Worm (Caenorhabditis elegans): ENCODE results near the gene ZK697.1.

ZK697.1 gene

ce11 chrV:1716892-1717291 is 35.7 kb upstream of the ZK697.1 start, which contains the start of gene srw-103:
TSS of gene srw-103 (plus strand) at chrV:1717192.
- TF ChIP-seq K12H6.12 (tag; optimal IDR thresholded peaks at IDR 0.05) (no peak), egl-18 (GFP tag; IDR thresholded peaks at IDR 0.05) (no peak), dox-1 (GFP tag; IDR thresholded peaks at IDR 0.05) (no peak), lag-1 (GFP tag; IDR thresholded peaks at IDR 0.05) (no peak), lsy-27 (tag; optimal IDR thresholded peaks at IDR 0.05; ENCODE audit: borderline replicate concordance, insufficient read depth) (no peak), athp-1 (tag; optimal IDR thresholded peaks at IDR 0.05) (no peak)

ce11 chrV:1718232-1718631 is 34.4 kb upstream of the ZK697.1 start:
- TF ChIP-seq gei-17 (GFP tag; optimal IDR thresholded peaks at IDR 0.05) = no peak
- no peak for TF ChIP-seq D2030.7 (GFP tag; IDR thresholded peaks at IDR 0.05)
- no peak for TF ChIP-seq T26A5.8 (tag; optimal IDR thresholded peaks at IDR 0.05)
- TF ChIP-seq madf-10 (tag; optimal IDR thresholded peaks at IDR 0.05) = no peak

ce11 chrV:1719927-1720326 is 32.7 kb upstream of the ZK697.1 start, which contains the start of gene srw-102:
TSS of gene srw-102 (plus strand) at chrV:1720227.
- TF ChIP-seq nhr-120 (GFP tag; IDR thresholded peaks at IDR 0.05) = no peak

- no peak for TF ChIP-seq rcor-1 (GFP tag; IDR thresholded peaks at IDR 0.05)
- no peak for TF ChIP-seq sptf-2 (GFP tag; optimal IDR thresholded peaks at IDR 0.05)
- no peak for TF ChIP-seq F57A8.1 (GFP tag; optimal IDR thresholded peaks at IDR 0.05)
- no peak for TF ChIP-seq tbx-9 (tag; optimal IDR thresholded peaks at IDR 0.05; ENCODE audit: borderline replicate concordance)
- TF ChIP-seq ceh-100 (GFP tag; IDR thresholded peaks at IDR 0.05) = no peak
- no peak for TF ChIP-seq aptf-3 (GFP tag; IDR thresholded peaks at IDR 0.05)
- TF ChIP-seq atf-7 (tag; optimal IDR thresholded peaks at IDR 0.05) = no peak
- no peak for TF ChIP-seq ztf-22 (GFP tag; optimal IDR thresholded peaks at IDR 0.05)
- no peak for TF ChIP-seq D2030.7 (GFP tag; IDR thresholded peaks at IDR 0.05)
- no peak for TF ChIP-seq T26A5.8 (tag; optimal IDR thresholded peaks at IDR 0.05)
- no peak for TF ChIP-seq ZK185.1 (tag; optimal IDR thresholded peaks at IDR 0.05; ENCODE audit: poor library complexity, severe bottlenecking)
- TF ChIP-seq lsy-27 (tag; optimal IDR thresholded peaks at IDR 0.05; ENCODE audit: borderline replicate concordance, insufficient read depth) = no peak
- TF ChIP-seq F55B11.4 (tag; optimal IDR thresholded peaks at IDR 0.05; ENCODE audit: borderline replicate concordance, insufficient read depth) = no peak
- no peak for TF ChIP-seq F39B2.1 (GFP tag; IDR thresholded peaks at IDR 0.05)
- no peak for TF ChIP-seq nhr-80 (tag; optimal IDR thresholded peaks at IDR 0.05)
Observed at ce11 chrV:1721966-1722365, 30.6 kb upstream of the ZK697.1 start, which contains the start of gene srw-101. TSS of gene srw-101 (plus strand) at chrV:1722266.

ce11 chrV:1725353-1725752 is 27.2 kb upstream of the ZK697.1 start, which contains the start of gene sri-27:
TSS of gene sri-27 (plus strand) at chrV:1725653.
- no peak for TF ChIP-seq egl-44 (GFP tag; IDR thresholded peaks at IDR 0.05)
- TF ChIP-seq ets-4 (GFP tag; optimal IDR thresholded peaks at IDR 0.05) = no peak
- TF ChIP-seq ztf-22 (GFP tag; optimal IDR thresholded peaks at IDR 0.05) = no peak
- TF ChIP-seq Y67H2A.10 (GFP tag; conservative IDR thresholded peaks at IDR 0.05) = no peak

ce11 chrV:1731918-1732317 is 20.7 kb upstream of the ZK697.1 start, which contains the start of gene gst-21:
TSS of gene gst-21 (minus strand) at chrV:1732018.
- TF ChIP-seq zim-3 (tag; optimal IDR thresholded peaks at IDR 0.05) (no peak), F39B2.1 (GFP tag; IDR thresholded peaks at IDR 0.05) (no peak), xnd-1 (tag; optimal IDR thresholded peaks at IDR 0.05) (no peak), atf-7 (tag; optimal IDR thresholded peaks at IDR 0.05) (no peak), K12H6.12 (tag; optimal IDR thresholded peaks at IDR 0.05) (no peak), C17E4.6 (GFP tag; IDR thresholded peaks at IDR 0.05) (no peak), nfya-2 (GFP tag; IDR thresholded peaks at IDR 0.05) (no peak), ceh-40 (GFP tag; IDR thresholded peaks at IDR 0.05) (no peak), D2030.7 (GFP tag; IDR thresholded peaks at IDR 0.05) (no peak), pbrm-1 (GFP tag; IDR thresholded peaks at IDR 0.05) (no peak), T07F8.4 (tag; optimal IDR thresholded peaks at IDR 0.05) (no peak), snpc-1.1 (tag; optimal IDR thresholded peaks at IDR 0.05; ENCODE audit: insufficient read depth) (no peak), attf-5 (GFP tag; optimal IDR thresholded peaks at IDR 0.05) (no peak), C06A6.2 (GFP tag; conservative IDR thresholded peaks at IDR 0.05) (no peak), Y53F4B.3 (GFP tag; IDR thresholded peaks at IDR 0.05) (no peak), hmg-1.2 (GFP tag; IDR thresholded peaks at IDR 0.05) (no peak), dpff-1 (tag; optimal IDR thresholded peaks at IDR 0.05) (no peak)
